Worm (Caenorhabditis elegans): ENCODE data around the gene glb-2.

DNA sequence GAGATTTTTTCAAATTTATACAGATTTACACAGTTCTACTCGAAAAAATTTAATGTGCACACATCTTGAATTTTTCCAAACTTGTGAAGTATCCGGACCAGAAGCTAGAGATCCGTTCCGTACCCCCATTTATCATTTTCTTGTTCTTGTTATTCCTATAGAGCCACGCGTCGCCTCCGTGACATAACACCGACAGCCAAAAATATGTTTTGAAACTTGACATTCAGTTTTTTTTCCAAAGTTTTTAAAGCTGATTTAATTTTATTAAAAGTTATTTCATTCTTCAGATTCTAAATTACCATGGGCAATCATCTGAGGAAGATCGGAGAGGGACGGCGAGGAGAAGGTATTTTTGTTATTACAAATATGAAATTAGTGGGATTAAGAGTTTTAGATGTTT lies 12.9 kb downstream of the glb-2 start, which contains the start of gene D2024.18:
- TF ChIP-seq nhr-90 (tag; optimal IDR thresholded peaks at IDR 0.05; ENCODE audit: poor library complexity) (no peak), lin-15B (tag; optimal IDR thresholded peaks at IDR 0.05) (no peak)
